Fruit fly (Drosophila melanogaster) whole organism, embryonic: ENCODE results near the gene Dad1.

Experiments used
- Adf1 ChIP-seq: fragments of 200-800 bp; sonication (Bioruptor generic); IDR thresholded peaks from 2 replicates; pipeline ENCODE4 v1.3.6; 2022; ENCODE audit warnings: missing biosample characterization, missing genetic modification characterization
- B-H2 ChIP-seq: fragments of 200-800 bp; sonication (Bioruptor generic); optimal IDR thresholded peaks from 2 replicates; lab custom pipeline; 2018; ENCODE audit warnings: missing biosample characterization, mild to moderate bottlenecking, missing genetic modification characterization
- Bgb ChIP-seq: fragments of 200-800 bp; sonication (Bioruptor generic); IDR thresholded peaks from 2 replicates; pipeline ENCODE4 v1.3.6; 2022; ENCODE audit warnings: missing biosample characterization, missing genetic modification characterization; ENCODE audit not compliant: partially characterized antibody
- Bteb2 ChIP-seq: fragments of 200-800 bp; sonication (Bioruptor generic); optimal IDR thresholded peaks from 2 replicates; lab custom pipeline; 2016; ENCODE audit warnings: missing biosample characterization, missing genetic modification characterization
- CG10267 ChIP-seq: fragments of 200-800 bp; sonication (Bioruptor generic); optimal IDR thresholded peaks from 2 replicates; lab custom pipeline; 2018; ENCODE audit warnings: missing biosample characterization, mild to moderate bottlenecking, missing genetic modification characterization, moderate library complexity
- CG12219 ChIP-seq: fragments of 200-800 bp; sonication (Bioruptor generic); optimal IDR thresholded peaks from 3 replicates; lab custom pipeline; 2018; ENCODE audit warnings: missing biosample characterization, mild to moderate bottlenecking, missing genetic modification characterization
- CG13894 ChIP-seq: fragments of 200-800 bp; sonication (Bioruptor generic); optimal IDR thresholded peaks from 3 replicates; lab custom pipeline; 2018; ENCODE audit warnings: missing biosample characterization, mild to moderate bottlenecking, missing genetic modification characterization, moderate library complexity
- CG17385 ChIP-seq: fragments of 200-800 bp; sonication (Bioruptor generic); optimal IDR thresholded peaks from 3 replicates; lab custom pipeline; 2018; ENCODE audit warnings: missing biosample characterization, mild to moderate bottlenecking, missing genetic modification characterization
- CG4360 ChIP-seq: fragments of 200-800 bp; sonication (Bioruptor generic); IDR thresholded peaks from 2 replicates; pipeline ENCODE4 v1.3.6; 2022; ENCODE audit warnings: missing biosample characterization, missing genetic modification characterization
- CG4707 ChIP-seq: fragments of 200-800 bp; sonication (Bioruptor generic); optimal IDR thresholded peaks from 2 replicates; lab custom pipeline; 2018; ENCODE audit warnings: missing biosample characterization, mild to moderate bottlenecking, missing genetic modification characterization, moderate library complexity
- CG5180 ChIP-seq: fragments of 200-800 bp; sonication (Bioruptor generic); optimal IDR thresholded peaks from 3 replicates; lab custom pipeline; 2017; ENCODE audit warnings: missing biosample characterization, missing genetic modification characterization, mild to moderate bottlenecking, moderate library complexity, missing genetic modification reagents
- CG8281 ChIP-seq: fragments of 200-800 bp; sonication (Bioruptor generic); optimal IDR thresholded peaks from 2 replicates; lab custom pipeline; 2018; ENCODE audit warnings: missing biosample characterization, mild to moderate bottlenecking, missing genetic modification characterization, moderate library complexity
- CG9437 ChIP-seq: fragments of 200-800 bp; sonication (Bioruptor generic); optimal IDR thresholded peaks from 2 replicates; lab custom pipeline; 2018; ENCODE audit warnings: missing biosample characterization, mild to moderate bottlenecking, missing genetic modification characterization
- Dek ChIP-seq: fragments of 200-800 bp; sonication (Bioruptor generic); optimal IDR thresholded peaks from 3 replicates; lab custom pipeline; 2019; ENCODE audit warnings: missing biosample characterization, mild to moderate bottlenecking, missing genetic modification characterization, moderate library complexity
- Dll ChIP-seq: fragments of 200-800 bp; sonication (Bioruptor generic); IDR thresholded peaks from 4 replicates; pipeline ENCODE4 v1.3.6; 2022; ENCODE audit warnings: missing biosample characterization, missing genetic modification characterization; ENCODE audit not compliant: partially characterized antibody
- Drgx ChIP-seq: fragments of 200-800 bp; sonication (Bioruptor generic); IDR thresholded peaks from 2 replicates; pipeline ENCODE4 v1.3.6; 2022; ENCODE audit warnings: missing biosample characterization, missing genetic modification characterization
- E2f1 ChIP-seq: fragments of 200-800 bp; sonication (Bioruptor generic); IDR thresholded peaks from 2 replicates; pipeline ENCODE4 v1.3.6; 2022; ENCODE audit warnings: missing biosample characterization, missing genetic modification characterization
- Fer3 ChIP-seq: fragments of 200-800 bp; sonication (Bioruptor generic); optimal IDR thresholded peaks from 2 replicates; lab custom pipeline; 2018; ENCODE audit warnings: missing biosample characterization, mild to moderate bottlenecking, missing genetic modification characterization, moderate library complexity
- HmgZ ChIP-seq: fragments of 200-800 bp; sonication (Bioruptor generic); optimal IDR thresholded peaks from 2 replicates; lab custom pipeline; 2018; ENCODE audit warnings: missing biosample characterization, mild to moderate bottlenecking, missing genetic modification characterization
- Hr78 ChIP-seq, 2 experiments: fragments of 200-800 bp in 1 of 2; fragments of >200 bp in 1 of 2; sonication (Bioruptor generic) in 1 of 2; optimal IDR thresholded peaks; 2 replicates each; lab custom pipeline; 2017 to 2019; ENCODE audit warnings: missing biosample characterization in 2 of 2, missing genetic modification characterization in 2 of 2, mild to moderate bottlenecking in 1 of 2, moderate library complexity in 1 of 2
- Kr ChIP-seq: fragments of 200-800 bp; sonication (Bioruptor generic); optimal IDR thresholded peaks from 2 replicates; lab custom pipeline; 2017; ENCODE audit warnings: missing biosample characterization, mild to moderate bottlenecking, missing genetic modification characterization
- Med ChIP-seq: fragments of 200-800 bp; sonication (Bioruptor generic); peaks from one replicate; lab custom pipeline; 2016; ENCODE audit warnings: missing biosample characterization, missing genetic modification characterization, mild to moderate bottlenecking, inconsistent platforms, moderate library complexity
- Mrtf ChIP-seq: fragments of 200-800 bp; sonication (Bioruptor generic); IDR thresholded peaks from 3 replicates; pipeline ENCODE4 v1.3.6; 2022; ENCODE audit warnings: missing biosample characterization, missing genetic modification characterization
- Taf1 ChIP-seq: fragments of 200-800 bp; sonication (Bioruptor generic); IDR thresholded peaks from 2 replicates; pipeline ENCODE4 v1.3.6; 2022; ENCODE audit warnings: missing biosample characterization, missing genetic modification characterization
- abd-A ChIP-seq: fragments of 200-800 bp; sonication (Bioruptor generic); optimal IDR thresholded peaks from 3 replicates; lab custom pipeline; 2019; ENCODE audit warnings: missing biosample characterization, mild to moderate bottlenecking, missing genetic modification characterization, moderate library complexity
- aop ChIP-seq: fragments of 200-800 bp; sonication (Bioruptor generic); IDR thresholded peaks from 2 replicates; pipeline ENCODE4 v1.3.6; 2022; ENCODE audit warnings: missing biosample characterization, missing genetic modification characterization
- cad ChIP-seq: fragments of >200 bp; optimal IDR thresholded peaks from 2 replicates; lab custom pipeline; 2017; ENCODE audit warnings: missing biosample characterization, missing genetic modification characterization
- cg ChIP-seq: fragments of 200-800 bp; sonication (Bioruptor generic); optimal IDR thresholded peaks from 3 replicates; lab custom pipeline; 2019; ENCODE audit warnings: missing biosample characterization, mild to moderate bottlenecking, missing genetic modification characterization, moderate library complexity
- crol ChIP-seq: fragments of 200-800 bp; sonication (Bioruptor generic); IDR thresholded peaks from 2 replicates; pipeline ENCODE4 v1.3.6; 2022; ENCODE audit warnings: missing biosample characterization, missing genetic modification characterization
- gcm ChIP-seq: fragments of 200-800 bp; sonication (Bioruptor generic); optimal IDR thresholded peaks from 2 replicates; lab custom pipeline; 2019; ENCODE audit warnings: missing biosample characterization, mild to moderate bottlenecking, missing genetic modification characterization, moderate library complexity
- kni ChIP-seq: fragments of 200-800 bp; sonication (Bioruptor generic); optimal IDR thresholded peaks from 3 replicates; lab custom pipeline; 2017; ENCODE audit warnings: mild to moderate bottlenecking, missing biosample characterization, missing genetic modification reagents, missing genetic modification characterization
- nerfin-2 ChIP-seq: fragments of 200-800 bp; sonication (Bioruptor generic); IDR thresholded peaks from 2 replicates; pipeline ENCODE4 v1.3.6; 2022; ENCODE audit warnings: missing biosample characterization, missing genetic modification characterization; ENCODE audit not compliant: partially characterized antibody
- nmo ChIP-seq: fragments of 200-800 bp; sonication (Bioruptor generic); optimal IDR thresholded peaks from 2 replicates; lab custom pipeline; 2018; ENCODE audit warnings: missing biosample characterization, mild to moderate bottlenecking, missing genetic modification characterization, moderate library complexity
- nom ChIP-seq: fragments of 200-800 bp; sonication (Bioruptor generic); optimal IDR thresholded peaks from 2 replicates; lab custom pipeline; 2017; ENCODE audit warnings: missing biosample characterization, missing genetic modification characterization, mild to moderate bottlenecking, moderate library complexity, missing genetic modification reagents
- odd ChIP-seq: fragments of 200-800 bp; sonication (Bioruptor generic); optimal IDR thresholded peaks from 2 replicates; lab custom pipeline; 2017; ENCODE audit warnings: missing biosample characterization, mild to moderate bottlenecking, missing genetic modification characterization
- pb ChIP-seq: fragments of 200-800 bp; sonication (Bioruptor generic); optimal IDR thresholded peaks from 3 replicates; lab custom pipeline; 2016; ENCODE audit warnings: missing biosample characterization, missing genetic modification characterization
- schlank ChIP-seq: fragments of 200-800 bp; sonication (Bioruptor generic); optimal IDR thresholded peaks from 2 replicates; lab custom pipeline; 2018; ENCODE audit warnings: missing biosample characterization, mild to moderate bottlenecking, missing genetic modification characterization
- sd ChIP-seq: fragments of 200-800 bp; sonication (Bioruptor generic); optimal IDR thresholded peaks from 3 replicates; lab custom pipeline; 2018; ENCODE audit warnings: missing biosample characterization, mild to moderate bottlenecking, missing genetic modification characterization, moderate library complexity
- seq ChIP-seq: fragments of 200-800 bp; sonication (Bioruptor generic); IDR thresholded peaks from 2 replicates; pipeline ENCODE4 v1.3.6; 2022; ENCODE audit warnings: missing biosample characterization, missing genetic modification characterization
- sqz ChIP-seq: fragments of 200-800 bp; sonication (Bioruptor generic); optimal IDR thresholded peaks from 3 replicates; lab custom pipeline; 2018; ENCODE audit warnings: missing biosample characterization, mild to moderate bottlenecking, missing genetic modification characterization
- twi ChIP-seq: fragments of 200-800 bp; optimal IDR thresholded peaks from 2 replicates; lab custom pipeline; 2019; ENCODE audit warnings: missing biosample characterization, mild to moderate bottlenecking, missing genetic modification characterization, moderate library complexity
- yki ChIP-seq: fragments of >200 bp; optimal IDR thresholded peaks from 3 replicates; lab custom pipeline; 2018
- z ChIP-seq: fragments of 200-800 bp; sonication (Bioruptor generic); IDR thresholded peaks from 3 replicates; pipeline ENCODE4 v1.3.6; 2022; ENCODE audit warnings: missing biosample characterization, missing genetic modification characterization

Dad1 gene

DNA sequence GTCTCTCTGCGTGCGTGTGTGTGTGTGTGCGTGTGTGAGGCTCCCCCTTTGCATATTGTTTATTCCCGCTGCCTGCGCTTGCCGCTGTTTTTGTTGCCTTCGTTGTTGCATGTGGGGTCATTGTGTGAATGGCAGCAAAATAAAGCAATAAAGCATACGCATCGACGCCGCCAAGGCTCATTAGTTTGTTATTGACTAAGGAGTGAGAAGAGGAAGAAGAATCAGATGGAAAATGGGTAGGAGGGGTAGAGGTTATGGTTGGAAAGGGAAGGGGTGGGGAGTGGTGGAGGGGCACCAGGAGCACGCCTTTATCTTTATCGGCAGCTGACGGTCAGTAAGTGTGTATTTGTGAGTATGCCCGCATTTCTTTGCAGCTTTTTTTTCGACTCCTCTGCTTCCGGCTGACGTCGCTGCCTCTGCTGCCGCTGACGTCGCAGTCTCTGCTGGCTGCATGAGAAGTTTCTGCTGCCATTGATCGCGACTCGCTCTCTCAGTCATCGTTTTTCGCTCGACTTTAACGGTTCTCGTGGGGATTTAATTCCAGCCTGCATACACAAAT is 35.5 kb upstream of the Dad1 start (continued):
- TF ChIP-seq Bteb2 (no peak), nom (GFP tag; lab: Kevin White, UChicago) (peak; percentile 68), Kr (GFP tag; lab: Kevin White, UChicago) (peak; percentile 52), schlank (tag; lab: Kevin White, UChicago) (no peak), CG8281 (tag; lab: Kevin White, UChicago) (peak; percentile 2), Taf1 (GFP tag; lab: Robert Waterston, UW) (no peak), gcm (GFP tag; lab: Kevin White, UChicago) (peak; percentile 84), abd-A (tag; lab: Kevin White, UChicago) (peak; percentile 1), B-H2 (GFP tag; lab: Kevin White, UChicago) (no peak), Bgb (GFP tag; lab: Robert Waterston, UW) (no peak), Hr78 (GFP tag; optimal IDR thresholded peaks at IDR 0.05; lab: Kevin White, UChicago) (peak in 1 of 2 experiments; percentile 79), odd (peak; percentile 36), sd (tag; lab: Kevin White, UChicago) (peak; percentile 29), nerfin-2 (0 out of 2 replicates have a peak, but pooled peaks have one; percentile 39), kni (GFP tag; lab: Kevin White, UChicago) (peak; percentile 51), CG17385 (GFP tag; lab: Kevin White, UChicago) (peak; percentile 64), Mrtf (GFP tag; lab: Robert Waterston, UW) (0 out of 3 replicates have a peak, but pooled peaks have one; percentile 17), E2f1 (GFP tag; lab: Robert Waterston, UW) (no peak), yki (lab: Kevin White, UChicago) (no peak), Dll (no peak), cg (GFP tag; lab: Kevin White, UChicago) (peak; percentile 68), Adf1 (GFP tag; lab: Robert Waterston, UW) (peak; percentile 87), sqz (GFP tag; lab: Kevin White, UChicago) (peak; percentile 53), CG10267 (tag; lab: Kevin White, UChicago) (no peak), CG9437 (GFP tag; lab: Kevin White, UChicago) (no peak), CG4707 (GFP tag; lab: Kevin White, UChicago) (no peak), CG4360 (peak; percentile 69), seq (no peak), twi (peak; percentile 49), aop (peak; percentile 34; the same call in 1 of the 2 replicates), crol (GFP tag; lab: Robert Waterston, UW) (peak; percentile 81), pb (GFP tag; lab: Kevin White, UChicago) (no peak)

dm6 chr2L:8418113-8418885 is 34.4 kb upstream of the Dad1 start:
- TF ChIP-seq E2f1 (GFP tag; lab: Robert Waterston, UW), result no peak
- no peak for TF ChIP-seq CG12219 (GFP tag; lab: Kevin White, UChicago)
- peak; percentile 65 for TF ChIP-seq Med
- no peak for TF ChIP-seq cad (GFP tag; lab: Kevin White, UChicago)
- TF ChIP-seq CG13894, result no peak
- TF ChIP-seq Dek (tag; lab: Kevin White, UChicago), result no peak
- TF ChIP-seq z, result peak; percentile 82
- TF ChIP-seq sd (tag; lab: Kevin White, UChicago), result peak; percentile 85
- no peak for TF ChIP-seq HmgZ
- TF ChIP-seq Drgx, result 0 out of 2 replicates have a peak, but pooled peaks have one; percentile 24
- TF ChIP-seq nom (GFP tag; lab: Kevin White, UChicago), result peak; percentile 83
- TF ChIP-seq Fer3 (tag; lab: Kevin White, UChicago), result no peak
- TF ChIP-seq twi, result peak; percentile 88
- peak; percentile 33 for TF ChIP-seq abd-A (tag; lab: Kevin White, UChicago)
- TF ChIP-seq CG5180 (GFP tag; lab: Kevin White, UChicago), result peak; percentile 51
- no peak for TF ChIP-seq nmo (GFP tag; lab: Kevin White, UChicago)
